Fruit fly (Drosophila melanogaster): ENCODE data around the gene CG6937.
A peak's percentile ranks its signal among the peaks of the same experiment; 100 is the strongest.

DNA sequence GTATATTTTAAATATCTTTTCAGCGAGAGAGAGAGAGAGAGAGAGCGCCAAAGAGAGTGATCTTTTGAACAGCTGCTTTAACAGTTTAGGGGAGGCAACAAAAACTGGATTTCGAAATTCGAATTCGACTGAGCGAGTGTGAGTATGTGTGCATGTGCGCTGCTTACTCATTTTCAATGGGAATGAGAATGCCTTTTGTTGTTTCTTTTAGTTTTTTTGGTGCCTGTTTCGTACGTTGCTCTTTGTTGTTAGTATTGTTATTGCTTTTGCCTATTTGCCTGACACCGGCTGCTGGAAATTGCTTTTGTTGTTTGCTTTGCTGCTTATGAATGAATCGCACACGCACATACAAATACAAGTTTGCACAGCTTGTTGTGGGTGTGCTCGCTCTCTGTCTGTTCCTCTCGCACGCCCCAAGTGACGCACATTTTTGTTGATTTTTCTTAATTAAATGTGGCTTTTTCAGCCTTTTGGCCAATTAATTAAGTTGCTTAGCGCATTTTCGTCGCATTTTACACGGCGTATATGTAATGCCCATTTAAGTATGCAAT, 42.3 kb downstream of the CG6937 start:
- TF ChIP-seq EcR (GFP tag; optimal IDR thresholded peaks at IDR 0.05) (peak in 1 of 2 experiments; percentile 80), psq (optimal IDR thresholded peaks at IDR 0.05) (no peak), CG8478 (optimal IDR thresholded peaks at IDR 0.05) (no peak), pan (optimal IDR thresholded peaks at IDR 0.05) (no peak), usp (GFP tag; optimal IDR thresholded peaks at IDR 0.05) (no peak)

Measured in whole organism.